Worm (Caenorhabditis elegans) whole organism, L1 larva: Measurements from ENCODE around the gene rpc-2.

Experiments used
- dsc-1 ChIP-seq: sonication (generic microtip); optimal IDR thresholded peaks from 2 replicates; lab custom pipeline; 2016; ENCODE audit warnings: mild to moderate bottlenecking, missing genetic modification characterization, missing compliant biosample characterization
- elt-3 ChIP-seq, 6 experiments: fragments of 150-350 bp in 1 of 6; sonication (generic microtip); optimal IDR thresholded peaks; 2 replicates each; lab custom pipeline; 2017 to 2018; ENCODE audit warnings: missing biosample characterization in 6 of 6, missing genetic modification characterization in 6 of 6, inconsistent platforms in 1 of 6
- lin-15B ChIP-seq: fragments of 150-350 bp; sonication (generic microtip); optimal IDR thresholded peaks from 3 replicates; lab custom pipeline; 2014; ENCODE audit warnings: missing biosample characterization, missing genetic modification characterization
- snpc-4 ChIP-seq: fragments of 150-350 bp; optimal IDR thresholded peaks from 2 replicates; lab custom pipeline; 2014; ENCODE audit warnings: missing biosample characterization, missing genetic modification characterization

ce11 chrIII:5601999-5602398 lies 44.8 kb downstream of the rpc-2 start:
- TF ChIP-seq elt-3 (tag; optimal IDR thresholded peaks at IDR 0.05; lab: Kevin White, UChicago) (peak in 2 of 6 experiments; percentile 24 to 58), lin-15B (tag; lab: Kevin White, UChicago) (peak; percentile 34), snpc-4 (tag; lab: Kevin White, UChicago) (peak; percentile 54), dsc-1 (tag; lab: Kevin White, UChicago) (peak; percentile 67)
